Worm (Caenorhabditis elegans): ENCODE results near the gene elt-3.
A peak's percentile ranks its signal among the peaks of the same experiment; 100 is the strongest.

DNA sequence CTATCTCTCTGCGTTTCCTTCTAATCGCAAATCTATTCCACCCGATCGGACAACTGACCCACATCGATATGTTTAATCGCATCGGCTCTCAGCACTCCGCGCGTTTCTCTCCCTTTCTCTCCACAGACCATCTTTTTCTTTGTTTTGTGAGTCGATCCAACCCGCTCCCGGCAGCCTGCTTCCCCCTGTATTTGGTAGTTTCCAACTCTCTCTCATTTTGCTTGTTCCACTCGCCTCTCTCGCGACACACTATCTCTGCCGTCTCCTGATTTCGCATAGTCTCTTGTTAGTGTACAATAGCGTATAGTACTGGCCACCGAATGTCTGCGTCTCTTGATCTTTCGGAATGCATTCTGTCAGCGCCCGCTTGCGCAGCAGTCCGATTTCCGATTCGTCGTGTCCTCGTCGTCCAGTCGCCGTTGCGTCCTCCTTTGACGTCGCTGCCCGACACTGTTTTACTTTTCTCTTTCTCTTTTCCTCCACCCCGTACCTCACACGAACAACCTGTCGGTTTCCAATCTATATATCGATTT is 16.0 kb downstream of the elt-3 start:
- TF ChIP-seq klf-2 (GFP tag; conservative IDR thresholded peaks at IDR 0.05) (no peak), med-1 (GFP tag; optimal IDR thresholded peaks at IDR 0.05; ENCODE audit: insufficient read depth) (no peak), flt-1 (GFP tag; IDR thresholded peaks at IDR 0.05) (0 out of 2 replicates have a peak, but pooled peaks have one; percentile 42), cog-1 (tag; optimal IDR thresholded peaks at IDR 0.05) (peak; percentile 46), T22C8.4 (GFP tag; IDR thresholded peaks at IDR 0.05) (no peak)
